Worm (Caenorhabditis elegans): ENCODE results near the gene R04E5.9.

DNA sequence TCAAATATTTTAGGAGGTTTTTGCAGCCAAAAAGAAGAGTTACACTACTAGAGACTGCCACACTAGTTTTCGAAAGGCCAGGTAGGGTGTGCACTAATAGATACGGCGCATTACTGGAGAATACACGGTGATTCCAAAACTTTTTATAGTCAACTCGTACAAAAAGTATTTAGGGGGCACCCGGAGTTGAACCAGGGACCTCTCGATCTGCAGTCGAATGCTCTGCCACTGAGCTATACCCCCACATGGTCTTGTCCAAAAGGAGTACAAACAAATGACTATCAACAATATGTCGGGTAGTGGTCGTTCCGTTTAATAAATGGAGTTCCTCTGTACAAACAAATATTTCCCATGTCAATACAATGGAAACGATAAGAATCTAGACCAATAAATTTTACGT is 7.0 kb upstream of the R04E5.9 start:
- TF ChIP-seq ets-7 (tag; optimal IDR thresholded peaks at IDR 0.05): no peak
- no peak for TF ChIP-seq ama-1 (optimal IDR thresholded peaks at IDR 0.05)
- peak; percentile 48 for TF ChIP-seq ceh-36 (tag; optimal IDR thresholded peaks at IDR 0.05)
- TF ChIP-seq scrt-1 (GFP tag; IDR thresholded peaks at IDR 0.05): peak; percentile 79
- TF ChIP-seq flt-1 (GFP tag; IDR thresholded peaks at IDR 0.05): peak; percentile 76
- peak; percentile 16 for TF ChIP-seq hnd-1 (tag; optimal IDR thresholded peaks at IDR 0.05)
- peak; percentile 82 for TF ChIP-seq sea-1 (GFP tag; conservative IDR thresholded peaks at IDR 0.05)
- no peak for TF ChIP-seq F13C5.2 (tag; optimal IDR thresholded peaks at IDR 0.05)
- peak; percentile 43 for TF ChIP-seq ceh-13 (GFP tag; optimal IDR thresholded peaks at IDR 0.05)
- TF ChIP-seq hmbx-1 (tag; optimal IDR thresholded peaks at IDR 0.05): no peak
- TF ChIP-seq tbx-11 (GFP tag; IDR thresholded peaks at IDR 0.05): peak; percentile 68; the same call in 1 of the 2 replicates
